Worm (Caenorhabditis elegans): Measurements from ENCODE around the gene ubq-1.

- TF ChIP-seq pha-4 (GFP tag; IDR thresholded peaks at IDR 0.05) (no peak), pha-4 (tag; optimal IDR thresholded peaks at IDR 0.05) (no peak), mep-1 (tag; optimal IDR thresholded peaks at IDR 0.05) (no peak), nhr-28 (tag; optimal IDR thresholded peaks at IDR 0.05) (no peak), hmg-1.1 (GFP tag; IDR thresholded peaks at IDR 0.05) (no peak), ceh-62 (tag; optimal IDR thresholded peaks at IDR 0.05) (no peak), ceh-32 (tag; optimal IDR thresholded peaks at IDR 0.05; ENCODE audit: poor library complexity) (no peak), unc-62 (GFP tag; optimal IDR thresholded peaks at IDR 0.05 in 1 of 2) (no peak), unc-62 (tag; optimal IDR thresholded peaks at IDR 0.05) (no peak), nhr-76 (tag; optimal IDR thresholded peaks at IDR 0.05) (no peak), duxl-1 (tag; optimal IDR thresholded peaks at IDR 0.05; ENCODE audit: poor library complexity) (no peak), egl-27 (tag; optimal IDR thresholded peaks at IDR 0.05) (no peak), daf-12 (tag; optimal IDR thresholded peaks at IDR 0.05) (no peak)
Observed at ce11 chrIII:5976021-5976420, 36.0 kb downstream of the ubq-1 start.
